Worm (Caenorhabditis elegans) whole organism, L2 larva: ENCODE results near the gene clc-26.

Experiments
- C34F6.9 ChIP-seq: fragments of 150-350 bp; optimal IDR thresholded peaks from 2 replicates; lab custom pipeline; 2014; ENCODE audit warnings: missing biosample characterization, missing genetic modification characterization
- F13H6.1 ChIP-seq: sonication (generic microtip); optimal IDR thresholded peaks from 2 replicates; lab custom pipeline; 2016; ENCODE audit warnings: missing genetic modification characterization, missing compliant biosample characterization
- R02D3.7 ChIP-seq: fragments of 150-350 bp; optimal IDR thresholded peaks from 2 replicates; lab custom pipeline; 2014; ENCODE audit warnings: missing biosample characterization, missing genetic modification characterization
- Y55F3AM.14 ChIP-seq: fragments of 200-800 bp; sonication (Bioruptor generic); optimal IDR thresholded peaks from 2 replicates; lab custom pipeline; 2018; ENCODE audit warnings: mild to moderate bottlenecking, missing genetic modification characterization, missing compliant biosample characterization
- ZK546.5 ChIP-seq: sonication (generic microtip); optimal IDR thresholded peaks from 2 replicates; lab custom pipeline; 2017; ENCODE audit warnings: missing biosample characterization, missing genetic modification characterization
- alr-1 ChIP-seq: fragments of 150-350 bp; optimal IDR thresholded peaks from 2 replicates; lab custom pipeline; 2014; ENCODE audit warnings: missing biosample characterization, missing genetic modification characterization
- aly-2 ChIP-seq: fragments of 150-350 bp; optimal IDR thresholded peaks from 2 replicates; lab custom pipeline; 2014; ENCODE audit warnings: missing biosample characterization, missing genetic modification characterization
- blmp-1 ChIP-seq: sonication (generic microtip); optimal IDR thresholded peaks from 2 replicates; lab custom pipeline; 2017; ENCODE audit warnings: missing genetic modification characterization, mild to moderate bottlenecking, missing compliant biosample characterization, antibody characterized with exemption, moderate library complexity; ENCODE audit not compliant: insufficient read depth
- ceh-16 ChIP-seq: fragments of 150-350 bp; optimal IDR thresholded peaks from 2 replicates; lab custom pipeline; 2014; ENCODE audit warnings: missing biosample characterization, missing genetic modification characterization
- crh-2 ChIP-seq: sonication (generic microtip); optimal IDR thresholded peaks from 2 replicates; lab custom pipeline; 2017; ENCODE audit warnings: missing biosample characterization, missing genetic modification characterization
- dmd-4 ChIP-seq: sonication (generic microtip); optimal IDR thresholded peaks from 2 replicates; lab custom pipeline; 2017; ENCODE audit warnings: missing biosample characterization, missing genetic modification characterization
- elt-1 ChIP-seq: fragments of 150-350 bp; optimal IDR thresholded peaks from 2 replicates; lab custom pipeline; 2014; ENCODE audit warnings: missing biosample characterization, missing genetic modification characterization
- fos-1 ChIP-seq: fragments of 150-350 bp; optimal IDR thresholded peaks from 2 replicates; lab custom pipeline; 2014; ENCODE audit warnings: missing biosample characterization, missing genetic modification characterization
- gmeb-1 ChIP-seq: fragments of 150-350 bp; optimal IDR thresholded peaks from 2 replicates; lab custom pipeline; 2014; ENCODE audit warnings: missing biosample characterization, missing genetic modification characterization
- lin-11 ChIP-seq: fragments of 150-350 bp; sonication (generic microtip); optimal IDR thresholded peaks from 2 replicates; lab custom pipeline; 2014; ENCODE audit warnings: missing biosample characterization, missing genetic modification characterization, inconsistent platforms, mixed read lengths
- lin-13 ChIP-seq: fragments of 150-350 bp; optimal IDR thresholded peaks from 2 replicates; lab custom pipeline; 2014; ENCODE audit warnings: missing biosample characterization, missing genetic modification reagents, missing genetic modification characterization
- lin-39 ChIP-seq: fragments of 150-350 bp; optimal IDR thresholded peaks from 2 replicates; lab custom pipeline; 2014; ENCODE audit warnings: missing biosample characterization, missing genetic modification reagents, missing genetic modification characterization
- lsy-2 ChIP-seq, 2 experiments: fragments of 150-350 bp in 1 of 2; sonication (generic microtip) in 1 of 2; optimal IDR thresholded peaks; 2 replicates each; lab custom pipeline; 2014 to 2017; ENCODE audit warnings: missing biosample characterization in 2 of 2, missing genetic modification characterization in 2 of 2
- mab-5 ChIP-seq: fragments of 150-350 bp; optimal IDR thresholded peaks from 2 replicates; lab custom pipeline; 2014; ENCODE audit warnings: missing biosample characterization, missing genetic modification characterization
- mbf-1 ChIP-seq: sonication (generic microtip); optimal IDR thresholded peaks from 2 replicates; lab custom pipeline; 2017; ENCODE audit warnings: missing biosample characterization, missing genetic modification characterization
- mdl-1 ChIP-seq, 2 experiments: fragments of 150-350 bp in 1 of 2; sonication (generic microtip) in 1 of 2; optimal IDR thresholded peaks; 2 replicates each; lab custom pipeline; 2017; ENCODE audit warnings: missing biosample characterization in 2 of 2, missing genetic modification characterization in 2 of 2
- nhr-10 ChIP-seq: sonication (generic microtip); optimal IDR thresholded peaks from 2 replicates; lab custom pipeline; 2017; ENCODE audit warnings: missing biosample characterization, missing genetic modification characterization
- nhr-11 ChIP-seq: fragments of 150-350 bp; optimal IDR thresholded peaks from 2 replicates; lab custom pipeline; 2014; ENCODE audit warnings: missing biosample characterization, missing genetic modification characterization
- nhr-12 ChIP-seq: fragments of 150-350 bp; optimal IDR thresholded peaks from 2 replicates; lab custom pipeline; 2014; ENCODE audit warnings: missing biosample characterization, missing genetic modification characterization
- nhr-129 ChIP-seq: fragments of 150-350 bp; optimal IDR thresholded peaks from 2 replicates; lab custom pipeline; 2014; ENCODE audit warnings: missing biosample characterization, missing genetic modification characterization
- nhr-21 ChIP-seq: fragments of 150-350 bp; optimal IDR thresholded peaks from 2 replicates; lab custom pipeline; 2014; ENCODE audit warnings: missing biosample characterization, missing genetic modification characterization
- nhr-23 ChIP-seq: fragments of 150-350 bp; optimal IDR thresholded peaks from 2 replicates; lab custom pipeline; 2014; ENCODE audit warnings: missing biosample characterization, missing genetic modification reagents, missing genetic modification characterization
- nhr-237 ChIP-seq: fragments of 150-350 bp; optimal IDR thresholded peaks from 2 replicates; lab custom pipeline; 2014; ENCODE audit warnings: missing biosample characterization, missing genetic modification characterization
- nhr-25 ChIP-seq: fragments of 150-350 bp; sonication (generic microtip); optimal IDR thresholded peaks from 3 replicates; lab custom pipeline; 2014; ENCODE audit warnings: missing biosample characterization, missing genetic modification characterization
- nhr-6 ChIP-seq: fragments of 150-350 bp; optimal IDR thresholded peaks from 2 replicates; lab custom pipeline; 2014; ENCODE audit warnings: missing biosample characterization, missing genetic modification characterization
- nhr-77 ChIP-seq: fragments of 150-350 bp; optimal IDR thresholded peaks from 2 replicates; lab custom pipeline; 2014; ENCODE audit warnings: missing biosample characterization, missing genetic modification characterization
- peb-1 ChIP-seq: fragments of 150-350 bp; optimal IDR thresholded peaks from 2 replicates; lab custom pipeline; 2014; ENCODE audit warnings: missing biosample characterization, missing genetic modification characterization
- sem-4 ChIP-seq: fragments of 150-350 bp; optimal IDR thresholded peaks from 2 replicates; lab custom pipeline; 2014; ENCODE audit warnings: missing biosample characterization, missing genetic modification reagents, missing genetic modification characterization
- skn-1 ChIP-seq: sonication (generic microtip); optimal IDR thresholded peaks from 2 replicates; lab custom pipeline; 2017; ENCODE audit warnings: missing biosample characterization, missing genetic modification characterization
- snpc-4 ChIP-seq: fragments of 150-350 bp; optimal IDR thresholded peaks from 2 replicates; lab custom pipeline; 2014; ENCODE audit warnings: missing biosample characterization, missing genetic modification characterization
- unc-39 ChIP-seq: fragments of 150-350 bp; optimal IDR thresholded peaks from 2 replicates; lab custom pipeline; 2014; ENCODE audit warnings: missing biosample characterization, missing genetic modification characterization
- unc-55 ChIP-seq: fragments of 150-350 bp; sonication (generic microtip); optimal IDR thresholded peaks from 3 replicates; lab custom pipeline; 2014; ENCODE audit warnings: missing biosample characterization, missing genetic modification reagents, missing genetic modification characterization
- unc-62 ChIP-seq: fragments of 150-350 bp; optimal IDR thresholded peaks from 2 replicates; lab custom pipeline; 2014; ENCODE audit warnings: missing biosample characterization, missing genetic modification reagents, missing genetic modification characterization
- zag-1 ChIP-seq: fragments of 150-350 bp; optimal IDR thresholded peaks from 2 replicates; lab custom pipeline; 2014; ENCODE audit warnings: missing biosample characterization, missing genetic modification characterization
- ztf-11 ChIP-seq: sonication (generic microtip); optimal IDR thresholded peaks from 2 replicates; lab custom pipeline; 2017; ENCODE audit warnings: missing biosample characterization, missing genetic modification characterization
- ztf-4 ChIP-seq: fragments of 150-350 bp; optimal IDR thresholded peaks from 2 replicates; lab custom pipeline; 2014; ENCODE audit warnings: missing biosample characterization, missing genetic modification characterization

The clc-26 gene

DNA sequence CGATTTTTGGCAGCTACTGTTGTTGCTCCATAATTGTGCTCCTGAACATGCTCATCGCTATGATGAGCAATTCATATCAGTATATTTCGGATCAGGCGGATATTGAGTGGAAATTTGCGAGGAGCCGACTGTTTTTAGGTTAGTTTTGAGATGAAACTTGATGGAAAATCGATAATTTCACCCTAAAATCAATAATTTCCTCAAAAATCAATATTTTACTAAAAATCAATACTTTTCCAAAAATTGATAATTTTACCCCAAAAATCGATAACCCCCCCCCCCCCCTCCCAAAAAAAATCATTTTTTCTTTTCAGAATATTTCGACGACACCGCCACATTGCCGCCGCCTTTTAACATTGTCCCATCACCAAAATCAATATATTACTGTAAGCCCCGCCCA is 32.0 kb downstream of the clc-26 start:
- no peak for TF ChIP-seq zag-1
- no peak for TF ChIP-seq R02D3.7 (tag; lab: Kevin White, UChicago)

DNA sequence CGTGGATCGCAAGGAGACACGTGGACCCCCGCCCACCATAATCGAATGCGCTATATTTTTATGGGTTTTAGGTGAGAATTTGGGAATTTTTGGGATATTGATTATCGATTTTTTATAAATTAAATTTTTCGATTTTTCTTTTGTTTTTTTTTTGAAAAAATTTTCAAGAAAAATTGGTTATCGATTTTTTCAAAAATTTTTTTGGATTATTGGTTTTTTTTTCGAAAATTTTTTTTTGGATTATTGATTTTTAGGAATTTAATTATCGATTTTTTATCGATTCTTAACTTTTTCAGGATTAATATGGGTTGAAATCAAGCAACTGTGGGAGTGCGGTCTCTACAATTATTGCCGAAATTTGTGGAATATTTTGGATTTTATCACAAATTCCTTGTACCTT is 34.3 kb downstream of the clc-26 start:
- TF ChIP-seq crh-2 (no peak), aly-2 (tag; lab: Kevin White, UChicago) (no peak), blmp-1 (tag; lab: Kevin White, UChicago) (no peak), alr-1 (no peak), nhr-21 (tag; lab: Kevin White, UChicago) (no peak), ztf-4 (tag; lab: Kevin White, UChicago) (no peak), nhr-12 (tag; lab: Kevin White, UChicago) (no peak), Y55F3AM.14 (GFP tag; lab: Kevin White, UChicago) (no peak), lin-11 (tag; lab: Kevin White, UChicago) (no peak)

DNA sequence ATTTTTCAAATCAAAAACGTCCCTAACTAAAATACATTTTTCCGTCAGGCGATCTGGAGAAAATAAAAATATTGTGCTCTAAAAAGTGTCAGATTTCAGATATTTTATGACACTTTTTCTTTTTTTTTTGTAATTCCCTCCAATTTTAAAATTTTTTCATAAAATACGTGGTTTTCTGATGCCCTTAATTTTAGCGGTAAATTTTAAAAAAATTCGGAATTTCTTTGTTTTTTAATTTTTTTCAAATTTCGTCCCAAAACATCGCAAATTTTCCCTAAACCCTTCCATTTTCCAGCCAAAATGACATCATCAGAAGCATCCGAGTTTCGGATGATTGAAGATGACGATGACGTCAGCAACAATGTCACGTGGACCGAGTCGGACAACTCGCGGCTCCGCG is 39.3 kb downstream of the clc-26 start, which contains the start of gene trp-2:
Gene trp-2, plus strand, starts transcription at position 301 of the 400 bp plus-strand sequence.
- TF ChIP-seq skn-1 (no peak), R02D3.7 (tag; lab: Kevin White, UChicago) (no peak), nhr-6 (no peak), ceh-16 (no peak), nhr-77 (tag; lab: Kevin White, UChicago) (no peak), nhr-12 (tag; lab: Kevin White, UChicago) (no peak), lin-11 (tag; lab: Kevin White, UChicago) (no peak), nhr-129 (tag; lab: Kevin White, UChicago) (no peak), nhr-23 (tag; lab: Kevin White, UChicago) (no peak)
- TF ChIP-seq, all 48 proteins: peak for 0

DNA sequence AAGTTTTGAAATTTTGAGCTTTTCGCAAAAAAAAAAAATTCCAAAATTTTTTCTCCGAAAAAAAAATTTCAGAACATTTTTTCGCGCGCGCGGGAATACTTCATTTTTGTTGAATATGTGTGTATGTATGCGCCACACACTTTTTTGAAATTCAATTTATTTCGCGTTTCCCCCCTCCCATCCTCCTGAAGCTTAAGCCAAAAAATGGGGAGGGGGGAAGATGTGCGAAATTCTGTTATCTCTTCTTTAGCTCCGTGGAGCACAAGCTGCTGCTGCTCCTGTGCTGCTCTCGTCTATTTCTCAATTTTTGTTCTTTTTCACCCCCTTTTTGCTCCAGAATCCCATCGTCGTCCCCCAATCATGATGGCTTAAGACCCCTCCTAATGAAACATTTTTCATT is 41.3 kb downstream of the clc-26 start:
- TF ChIP-seq crh-2: no peak
- TF ChIP-seq, all 48 proteins: peak for 0

DNA sequence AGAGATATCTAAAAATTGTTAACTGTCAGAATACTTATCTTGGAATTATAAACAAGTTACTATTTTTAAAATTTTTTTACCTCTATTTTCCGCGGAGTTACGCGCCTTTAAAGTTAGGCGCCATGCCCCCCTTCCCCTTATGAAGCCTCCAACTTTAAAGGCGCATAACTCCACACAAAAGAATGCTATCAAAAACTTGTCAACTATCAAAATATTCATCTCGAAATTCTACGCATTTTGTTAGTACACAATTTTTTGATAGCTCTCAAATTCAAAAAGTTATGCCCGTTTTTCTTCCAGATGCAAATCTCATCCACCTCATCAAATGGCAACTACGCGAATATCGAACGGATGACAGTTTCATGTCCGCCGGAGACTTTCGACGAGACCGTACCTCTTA is 47.9 kb downstream of the clc-26 start, which contains the start of gene tbc-10:
Gene tbc-10, plus strand, starts transcription at position 301 of the 400 bp plus-strand sequence.
- no peak for TF ChIP-seq zag-1
- no peak for TF ChIP-seq mbf-1
- no peak for TF ChIP-seq F13H6.1 (tag; lab: Kevin White, UChicago)
- TF ChIP-seq unc-39 (tag; lab: Kevin White, UChicago): no peak
- no peak for TF ChIP-seq R02D3.7 (tag; lab: Kevin White, UChicago)
- TF ChIP-seq ztf-4 (tag; lab: Kevin White, UChicago): no peak
- TF ChIP-seq ztf-11 (tag; lab: Kevin White, UChicago): no peak
- TF ChIP-seq nhr-10: no peak
- no peak for TF ChIP-seq skn-1
- TF ChIP-seq fos-1 (tag; lab: Kevin White, UChicago): no peak
- TF ChIP-seq nhr-237: no peak
- no peak for TF ChIP-seq nhr-77 (tag; lab: Kevin White, UChicago)
- no peak for TF ChIP-seq nhr-25 (tag; lab: Kevin White, UChicago)
- TF ChIP-seq blmp-1 (tag; lab: Kevin White, UChicago): no peak
- TF ChIP-seq mab-5: no peak
- TF ChIP-seq ceh-16: no peak
- no peak for TF ChIP-seq mdl-1 (tag; optimal IDR thresholded peaks at IDR 0.05; lab: Kevin White, UChicago)
- no peak for TF ChIP-seq lin-39 (tag; lab: Kevin White, UChicago)
- no peak for TF ChIP-seq snpc-4 (tag; lab: Kevin White, UChicago)

DNA sequence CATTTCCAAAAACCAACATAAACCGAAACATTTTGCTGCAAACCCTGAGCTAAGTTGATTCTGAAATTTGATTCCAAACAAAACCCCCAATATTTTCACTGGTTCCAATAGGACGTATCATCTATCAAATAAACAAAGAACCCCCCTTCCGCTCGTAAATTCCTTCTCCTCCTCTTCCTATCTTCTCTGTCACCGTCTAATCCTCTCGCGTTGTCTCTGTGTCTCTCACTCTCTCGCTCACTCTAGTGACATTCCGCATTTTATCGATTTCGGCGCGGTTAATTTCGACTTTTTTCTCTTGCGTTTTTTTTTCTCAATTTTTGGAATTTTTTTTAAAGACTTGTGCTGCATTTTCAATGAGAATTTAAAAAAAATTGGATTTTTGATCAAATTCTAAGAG is 48.9 kb downstream of the clc-26 start:
- TF ChIP-seq nhr-11 (tag; lab: Kevin White, UChicago) (no peak), ZK546.5 (no peak), nhr-25 (tag; lab: Kevin White, UChicago) (peak; percentile 17), zag-1 (no peak), lsy-2 (tag; optimal IDR thresholded peaks at IDR 0.05; lab: Kevin White, UChicago) (peak in 1 of 2 experiments; percentile 4), gmeb-1 (tag; lab: Kevin White, UChicago) (peak; percentile 41), mab-5 (no peak), sem-4 (peak; percentile 4), lin-13 (GFP tag; lab: Kevin White, UChicago) (no peak), C34F6.9 (peak; percentile 58), nhr-6 (no peak), nhr-129 (tag; lab: Kevin White, UChicago) (peak; percentile 21), nhr-21 (tag; lab: Kevin White, UChicago) (no peak), peb-1 (no peak), nhr-77 (tag; lab: Kevin White, UChicago) (no peak), blmp-1 (tag; lab: Kevin White, UChicago) (no peak), mdl-1 (tag; optimal IDR thresholded peaks at IDR 0.05; lab: Kevin White, UChicago) (no peak), ztf-11 (tag; lab: Kevin White, UChicago) (no peak), unc-55 (peak; percentile 69), elt-1 (tag; lab: Kevin White, UChicago) (no peak), dmd-4 (tag; lab: Kevin White, UChicago) (no peak), fos-1 (tag; lab: Kevin White, UChicago) (peak; percentile 51), snpc-4 (tag; lab: Kevin White, UChicago) (no peak), mbf-1 (no peak), unc-62 (GFP tag; lab: Kevin White, UChicago) (no peak), F13H6.1 (tag; lab: Kevin White, UChicago) (no peak), unc-39 (tag; lab: Kevin White, UChicago) (no peak)
